Worm (Caenorhabditis elegans) whole organism, midembryonic: Measurements from ENCODE around the gene K09C4.4.

Experiments
- cog-1 ChIP-seq: sonication (generic microtip); optimal IDR thresholded peaks from 2 replicates; lab custom pipeline; 2016; ENCODE audit warnings: missing genetic modification characterization, missing compliant biosample characterization
- med-1 ChIP-seq: sonication (generic microtip); optimal IDR thresholded peaks from 2 replicates; lab custom pipeline; 2017; ENCODE audit warnings: missing genetic modification characterization, mild to moderate bottlenecking, missing compliant biosample characterization, antibody characterized with exemption, missing genetic modification reagents; ENCODE audit not compliant: insufficient read depth
- ref-1 ChIP-seq: fragments of 200-800 bp; sonication (Bioruptor generic); conservative IDR thresholded peaks from 2 replicates; pipeline ENCODE4 v1.3.6; 2022; ENCODE audit warnings: missing genetic modification reagents, missing genetic modification characterization, missing compliant biosample characterization
- ztf-23 ChIP-seq: fragments of 200-800 bp; sonication (Bioruptor generic); IDR thresholded peaks from 2 replicates; pipeline ENCODE4 v1.3.6; 2022; ENCODE audit warnings: missing genetic modification reagents, missing genetic modification characterization, missing compliant biosample characterization

DNA sequence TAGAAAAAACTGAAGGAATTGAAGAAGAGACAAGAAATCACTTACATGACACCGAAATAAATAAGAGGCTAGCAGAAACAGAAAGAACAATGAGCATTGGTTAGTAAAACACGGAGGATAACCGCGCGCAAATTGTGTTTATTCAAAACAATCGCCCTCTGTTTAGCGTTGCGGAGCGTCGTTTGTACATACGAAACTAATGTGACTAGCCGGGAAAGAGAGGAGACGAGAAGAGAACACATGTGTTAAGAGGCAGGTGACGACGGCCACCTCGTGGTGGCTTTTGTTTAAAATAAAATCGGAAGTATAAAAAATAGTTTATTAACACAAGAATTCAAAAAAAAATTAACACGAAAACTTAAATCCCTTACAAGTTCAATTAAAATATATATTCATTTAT lies 43.5 kb upstream of the K09C4.4 start, which contains the start of gene F40F4.7:
- TF ChIP-seq ztf-23 (GFP tag; lab: Robert Waterston, UW) = no peak
- TF ChIP-seq ref-1 (GFP tag; lab: Robert Waterston, UW) = no peak
- no peak for TF ChIP-seq med-1 (GFP tag; lab: Kevin White, UChicago)
- peak; percentile 41 for TF ChIP-seq cog-1 (tag; lab: Kevin White, UChicago)
